Worm (Caenorhabditis elegans): ENCODE data around the gene C17F4.8.

ce11 chrII:3195739-3196138, 38.9 kb downstream of the C17F4.8 start:
- TF ChIP-seq ztf-4 (tag; optimal IDR thresholded peaks at IDR 0.05) (no peak), nhr-76 (tag; optimal IDR thresholded peaks at IDR 0.05) (no peak), pag-3 (tag; optimal IDR thresholded peaks at IDR 0.05; ENCODE audit: borderline replicate concordance, insufficient read depth) (no peak), unc-98 (GFP tag; IDR thresholded peaks at IDR 0.05) (no peak), mab-9 (GFP tag; IDR thresholded peaks at IDR 0.05) (no peak), nhr-90 (tag; optimal IDR thresholded peaks at IDR 0.05; ENCODE audit: poor library complexity) (no peak), pqm-1 (tag; optimal IDR thresholded peaks at IDR 0.05) (no peak), fkh-10 (GFP tag; optimal IDR thresholded peaks at IDR 0.05) (no peak), nhr-237 (tag; optimal IDR thresholded peaks at IDR 0.05) (no peak), snpc-4 (tag; optimal IDR thresholded peaks at IDR 0.05) (no peak)

All from whole organism, L1 larva.